Worm (Caenorhabditis elegans) whole organism, L4 larva: Measurements from ENCODE around the gene exos-4.2.

ENCODE experiments used
- F26F4.8 ChIP-seq: fragments of 200-800 bp; sonication (Bioruptor generic); conservative IDR thresholded peaks from 2 replicates; pipeline ENCODE4 v1.3.6; 2022; ENCODE audit warnings: missing genetic modification characterization, missing compliant biosample characterization
- F37D6.2 ChIP-seq: sonication (generic microtip); optimal IDR thresholded peaks from 2 replicates; lab custom pipeline; 2016; ENCODE audit warnings: mild to moderate bottlenecking, missing genetic modification characterization, missing compliant biosample characterization
- R02D3.7 ChIP-seq: fragments of 150-350 bp; sonication (generic microtip); optimal IDR thresholded peaks from 3 replicates; lab custom pipeline; 2014; ENCODE audit warnings: missing biosample characterization, missing genetic modification characterization
- T20F7.1 ChIP-seq: fragments of 200-800 bp; sonication (Bioruptor generic); optimal IDR thresholded peaks from 2 replicates; lab custom pipeline; 2018; ENCODE audit warnings: mild to moderate bottlenecking, missing genetic modification characterization, missing compliant biosample characterization
- aha-1 ChIP-seq: fragments of 150-350 bp; peaks from one replicate; lab custom pipeline; 2014; ENCODE audit warnings: missing biosample characterization, missing genetic modification characterization
- ceh-28 ChIP-seq: fragments of 150-350 bp; optimal IDR thresholded peaks from 2 replicates; lab custom pipeline; 2014; ENCODE audit warnings: missing biosample characterization, missing genetic modification reagents, missing genetic modification characterization
- ctbp-1 ChIP-seq: fragments of 200-800 bp; sonication (Bioruptor generic); IDR thresholded peaks from 2 replicates; pipeline ENCODE4 v1.3.6; 2022; ENCODE audit warnings: missing genetic modification reagents, missing genetic modification characterization, missing compliant biosample characterization
- daf-16 ChIP-seq, 3 experiments: sonication (generic microtip); optimal IDR thresholded peaks; 2 replicates each; lab custom pipeline; 2016 to 2017; ENCODE audit warnings: missing genetic modification characterization in 3 of 3, missing genetic modification reagents in 3 of 3, mild to moderate bottlenecking in 2 of 3, missing compliant biosample characterization in 2 of 3, missing biosample characterization in 1 of 3, moderate library complexity in 1 of 3
- daf-19 ChIP-seq: fragments of 200-800 bp; sonication (Bioruptor generic); conservative IDR thresholded peaks from 2 replicates; pipeline ENCODE4 v1.3.6; 2022; ENCODE audit warnings: missing genetic modification characterization, missing compliant biosample characterization
- daf-8 ChIP-seq: fragments of 200-800 bp; sonication (Bioruptor generic); IDR thresholded peaks from 2 replicates; pipeline ENCODE4 v1.3.6; 2022; ENCODE audit warnings: missing genetic modification characterization, missing compliant biosample characterization
- dmd-6 ChIP-seq: fragments of 200-800 bp; sonication (Bioruptor generic); IDR thresholded peaks from 2 replicates; pipeline ENCODE4 v1.3.6; 2022; ENCODE audit warnings: missing genetic modification reagents, missing genetic modification characterization, missing compliant biosample characterization
- dmd-8 ChIP-seq: fragments of 200-800 bp; sonication (Bioruptor generic); IDR thresholded peaks from 2 replicates; pipeline ENCODE4 v1.3.6; 2022; ENCODE audit warnings: missing genetic modification characterization, missing compliant biosample characterization
- dve-1 ChIP-seq: sonication (generic microtip); optimal IDR thresholded peaks from 2 replicates; lab custom pipeline; 2017; ENCODE audit warnings: antibody characterized with exemption, mild to moderate bottlenecking, missing genetic modification characterization, missing compliant biosample characterization; ENCODE audit not compliant: insufficient read depth
- egl-43 ChIP-seq: fragments of 200-800 bp; sonication (Bioruptor generic); IDR thresholded peaks from 2 replicates; pipeline ENCODE4 v1.3.6; 2022; ENCODE audit warnings: missing genetic modification reagents, missing genetic modification characterization, missing compliant biosample characterization
- gei-8 ChIP-seq: fragments of 200-800 bp; sonication (Bioruptor generic); optimal IDR thresholded peaks from 2 replicates; lab custom pipeline; 2018; ENCODE audit warnings: mild to moderate bottlenecking, missing genetic modification characterization, missing compliant biosample characterization
- hlh-11 ChIP-seq: fragments of 200-800 bp; sonication (Bioruptor generic); optimal IDR thresholded peaks from 2 replicates; lab custom pipeline; 2018; ENCODE audit warnings: mild to moderate bottlenecking, missing genetic modification characterization, missing compliant biosample characterization
- hlh-30 ChIP-seq: sonication (generic microtip); optimal IDR thresholded peaks from 2 replicates; lab custom pipeline; 2017; ENCODE audit warnings: antibody characterized with exemption, mild to moderate bottlenecking, missing genetic modification characterization, missing compliant biosample characterization; ENCODE audit not compliant: insufficient read depth
- jun-1 ChIP-seq: fragments of 150-350 bp; optimal IDR thresholded peaks from 2 replicates; lab custom pipeline; 2014; ENCODE audit warnings: missing biosample characterization, missing genetic modification reagents, missing genetic modification characterization
- lin-1 ChIP-seq: fragments of 200-800 bp; sonication (Bioruptor generic); IDR thresholded peaks from 2 replicates; pipeline ENCODE4 v1.3.6; 2022; ENCODE audit warnings: missing genetic modification reagents, missing genetic modification characterization, missing compliant biosample characterization
- lin-39 ChIP-seq: fragments of 150-350 bp; optimal IDR thresholded peaks from 2 replicates; lab custom pipeline; 2014; ENCODE audit warnings: missing biosample characterization, missing genetic modification reagents, missing genetic modification characterization
- lsy-2 ChIP-seq, 2 experiments: fragments of 150-350 bp in 1 of 2; sonication (generic microtip) in 1 of 2; optimal IDR thresholded peaks; 2 replicates each; lab custom pipeline; 2014 to 2017; ENCODE audit warnings: missing biosample characterization in 2 of 2, missing genetic modification characterization in 2 of 2
- mdl-1 ChIP-seq, 2 experiments: fragments of 150-350 bp in 1 of 2; sonication (generic microtip) in 1 of 2; optimal IDR thresholded peaks; 2 replicates each; lab custom pipeline; 2014 to 2017; ENCODE audit warnings: missing biosample characterization in 2 of 2, missing genetic modification characterization in 2 of 2
- mdt-29 ChIP-seq: fragments of 200-800 bp; sonication (Bioruptor generic); IDR thresholded peaks from 2 replicates; pipeline ENCODE4 v1.3.6; 2022; ENCODE audit warnings: missing genetic modification reagents, missing genetic modification characterization, missing compliant biosample characterization
- mep-1 ChIP-seq: fragments of 150-350 bp; sonication (generic microtip); optimal IDR thresholded peaks from 3 replicates; lab custom pipeline; 2014; ENCODE audit warnings: missing biosample characterization, missing genetic modification characterization
- mes-2 ChIP-seq: sonication (generic microtip); optimal IDR thresholded peaks from 2 replicates; lab custom pipeline; 2016; ENCODE audit warnings: missing genotype, mild to moderate bottlenecking, missing genetic modification characterization, missing compliant biosample characterization; ENCODE audit not compliant: poor library complexity, severe bottlenecking
- mxl-2 ChIP-seq: fragments of 200-800 bp; sonication (Bioruptor generic); conservative IDR thresholded peaks from 2 replicates; pipeline ENCODE4 v1.3.6; 2022; ENCODE audit warnings: missing genetic modification reagents, missing genetic modification characterization, missing compliant biosample characterization
- mxl-3 ChIP-seq: fragments of 200-800 bp; sonication (Bioruptor generic); optimal IDR thresholded peaks from 2 replicates; lab custom pipeline; 2018; ENCODE audit warnings: mild to moderate bottlenecking, missing genetic modification characterization, missing compliant biosample characterization
- nhr-10 ChIP-seq: fragments of 150-350 bp; optimal IDR thresholded peaks from 2 replicates; lab custom pipeline; 2014; ENCODE audit warnings: missing biosample characterization, missing genetic modification characterization
- nhr-102 ChIP-seq: sonication (generic microtip); optimal IDR thresholded peaks from 2 replicates; lab custom pipeline; 2016; ENCODE audit warnings: mild to moderate bottlenecking, missing genetic modification characterization, moderate library complexity, missing compliant biosample characterization
- nhr-11 ChIP-seq: fragments of 150-350 bp; optimal IDR thresholded peaks from 2 replicates; lab custom pipeline; 2014; ENCODE audit warnings: missing biosample characterization, missing genetic modification characterization
- nhr-237 ChIP-seq: sonication (generic microtip); optimal IDR thresholded peaks from 2 replicates; lab custom pipeline; 2017; ENCODE audit warnings: missing biosample characterization, missing genetic modification characterization
- nhr-28 ChIP-seq: fragments of 150-350 bp; optimal IDR thresholded peaks from 2 replicates; lab custom pipeline; 2014; ENCODE audit warnings: missing biosample characterization, missing genetic modification characterization
- nhr-48 ChIP-seq: sonication (generic microtip); optimal IDR thresholded peaks from 2 replicates; lab custom pipeline; 2016; ENCODE audit warnings: mild to moderate bottlenecking, missing genetic modification characterization, missing compliant biosample characterization
- nhr-6 ChIP-seq: fragments of 150-350 bp; optimal IDR thresholded peaks from 2 replicates; lab custom pipeline; 2014; ENCODE audit warnings: missing biosample characterization, missing genetic modification characterization
- nhr-77 ChIP-seq: fragments of 150-350 bp; optimal IDR thresholded peaks from 2 replicates; lab custom pipeline; 2014; ENCODE audit warnings: missing biosample characterization, missing genetic modification characterization
- pha-4 ChIP-seq, 2 experiments: fragments of 150-350 bp in 1 of 2; fragments of 200-800 bp in 1 of 2; sonication (Bioruptor generic) in 1 of 2; IDR thresholded peaks in 1 of 2; optimal IDR thresholded peaks in 1 of 2; 2 replicates each; pipeline versions ENCODE4 v1.3.6 to Lab custom; 2014 to 2022; ENCODE audit warnings: missing genetic modification characterization in 2 of 2, missing genetic modification reagents in 2 of 2, missing biosample characterization in 1 of 2, missing compliant biosample characterization in 1 of 2
- php-3 ChIP-seq: fragments of 200-800 bp; sonication (Bioruptor generic); IDR thresholded peaks from 2 replicates; pipeline ENCODE4 v1.3.6; 2022; ENCODE audit warnings: missing genetic modification reagents, missing genetic modification characterization, missing compliant biosample characterization
- pqm-1 ChIP-seq: sonication (generic microtip); optimal IDR thresholded peaks from 2 replicates; lab custom pipeline; 2017; ENCODE audit warnings: missing biosample characterization, missing genetic modification characterization
- sdz-12 ChIP-seq: fragments of 200-800 bp; sonication (Bioruptor generic); optimal IDR thresholded peaks from 2 replicates; lab custom pipeline; 2018; ENCODE audit warnings: mild to moderate bottlenecking, missing genetic modification characterization, missing compliant biosample characterization
- snpc-4 ChIP-seq: fragments of 150-350 bp; optimal IDR thresholded peaks from 2 replicates; lab custom pipeline; 2014; ENCODE audit warnings: missing biosample characterization, missing genetic modification characterization
- spr-1 ChIP-seq: sonication (generic microtip); optimal IDR thresholded peaks from 2 replicates; lab custom pipeline; 2016; ENCODE audit warnings: mild to moderate bottlenecking, missing genetic modification characterization, missing compliant biosample characterization
- spr-3 ChIP-seq: fragments of 200-800 bp; sonication (Bioruptor generic); optimal IDR thresholded peaks from 2 replicates; lab custom pipeline; 2018; ENCODE audit warnings: mild to moderate bottlenecking, missing genetic modification characterization, missing compliant biosample characterization
- tra-1 ChIP-seq: fragments of 200-800 bp; sonication (Bioruptor generic); IDR thresholded peaks from 2 replicates; pipeline ENCODE4 v1.3.6; 2022; ENCODE audit warnings: missing genetic modification reagents, missing genetic modification characterization, missing compliant biosample characterization
- unc-62 ChIP-seq, 3 experiments: fragments of 150-350 bp in 1 of 3; sonication (generic microtip); optimal IDR thresholded peaks in 2 of 3; peaks in 1 of 3; 1 replicate in 1 of 3; 2 replicates in 2 of 3; lab custom pipeline; 2014 to 2017; ENCODE audit warnings: missing biosample characterization in 3 of 3, missing genetic modification characterization in 3 of 3, missing genetic modification reagents in 3 of 3, missing genotype in 1 of 3
- ztf-7 ChIP-seq: fragments of 150-350 bp; optimal IDR thresholded peaks from 2 replicates; lab custom pipeline; 2014; ENCODE audit warnings: missing biosample characterization, missing genetic modification characterization

The exos-4.2 gene

ce11 chrIII:832855-833504 is 27.0 kb upstream of the exos-4.2 start, which contains the start of gene zip-2:
Gene zip-2, plus strand, starts transcription at chrIII:832982.
- TF ChIP-seq ceh-28 (tag; lab: Kevin White, UChicago) (no peak), nhr-6 (tag; lab: Kevin White, UChicago) (peak; percentile 83), nhr-28 (peak; percentile 91), lin-1 (GFP tag; lab: Robert Waterston, UW) (peak; percentile 72; the same call in 1 of the 2 replicates), nhr-48 (tag; lab: Kevin White, UChicago) (peak; percentile 53), tra-1 (GFP tag; lab: Robert Waterston, UW) (0 out of 2 replicates have a peak, but pooled peaks have one; percentile 41), pqm-1 (tag; lab: Kevin White, UChicago) (peak; percentile 84), mdt-29 (GFP tag; lab: Robert Waterston, UW) (no peak), lsy-2 (tag; optimal IDR thresholded peaks at IDR 0.05; lab: Kevin White, UChicago) (peak in 1 of 2 experiments; percentile 58), aha-1 (peak; percentile 91), hlh-30 (tag; lab: Kevin White, UChicago) (peak; percentile 74), T20F7.1 (GFP tag; lab: Kevin White, UChicago) (peak; percentile 38), jun-1 (tag; lab: Kevin White, UChicago) (peak; percentile 45), ctbp-1 (GFP tag; lab: Robert Waterston, UW) (no peak), mes-2 (peak; percentile 43), sdz-12 (GFP tag; lab: Kevin White, UChicago) (no peak), snpc-4 (no peak), nhr-10 (tag; lab: Kevin White, UChicago) (peak; percentile 50), spr-1 (no peak), R02D3.7 (tag; lab: Kevin White, UChicago) (no peak), mxl-2 (GFP tag; lab: Robert Waterston, UW) (no peak), gei-8 (GFP tag; lab: Kevin White, UChicago) (no peak), dmd-6 (GFP tag; lab: Robert Waterston, UW) (peak; percentile 90), hlh-11 (peak; percentile 89), dmd-8 (GFP tag; lab: Robert Waterston, UW) (no peak), nhr-77 (peak; percentile 71), php-3 (GFP tag; lab: Robert Waterston, UW) (peak; percentile 64), unc-62 (GFP tag; optimal IDR thresholded peaks at IDR 0.05 in 1 of 2; lab: Kevin White, UChicago) (peak in 1 of 2 experiments; percentile 79), unc-62 (tag; optimal IDR thresholded peaks at IDR 0.05; lab: Kevin White, UChicago) (no peak), dve-1 (tag; lab: Kevin White, UChicago) (peak; percentile 95), daf-16 (GFP tag; optimal IDR thresholded peaks at IDR 0.05; lab: Kevin White, UChicago) (no peak), daf-16 (tag; optimal IDR thresholded peaks at IDR 0.05; lab: Kevin White, UChicago) (peak; percentile 95), daf-8 (GFP tag; lab: Robert Waterston, UW) (no peak), daf-19 (GFP tag; lab: Robert Waterston, UW) (no peak), mxl-3 (GFP tag; lab: Kevin White, UChicago) (peak; percentile 32), nhr-11 (tag; lab: Kevin White, UChicago) (peak; percentile 33), mep-1 (tag; lab: Kevin White, UChicago) (peak; percentile 68), spr-3 (no peak), lin-39 (tag; lab: Kevin White, UChicago) (no peak), pha-4 (GFP tag; IDR thresholded peaks at IDR 0.05; lab: Robert Waterston, UW) (no peak), pha-4 (tag; optimal IDR thresholded peaks at IDR 0.05; lab: Kevin White, UChicago) (peak; percentile 25), nhr-237 (tag; lab: Kevin White, UChicago) (no peak), nhr-102 (tag; lab: Kevin White, UChicago) (peak; percentile 29), F37D6.2 (tag; lab: Kevin White, UChicago) (no peak), ztf-7 (tag; lab: Kevin White, UChicago) (peak; percentile 7), egl-43 (no peak), mdl-1 (tag; optimal IDR thresholded peaks at IDR 0.05; lab: Kevin White, UChicago) (no peak), F26F4.8 (GFP tag; lab: Robert Waterston, UW) (no peak)
